Fruit fly (Drosophila melanogaster): ENCODE measurements around the gene ssp2.

The ssp2 gene

dm6 chr3L:13939151-13939499 is 25.9 kb upstream of the ssp2 start, which contains the start of gene CG32137 (continued):
- no peak for TF ChIP-seq Mrtf (GFP tag; IDR thresholded peaks at IDR 0.05)
- 0 out of 2 replicates have a peak, but pooled peaks have one; percentile 18 for TF ChIP-seq CG5953 (GFP tag; IDR thresholded peaks at IDR 0.05)
- TF ChIP-seq Dip3 (GFP tag; optimal IDR thresholded peaks at IDR 0.05), result no peak
- no peak for TF ChIP-seq CG6272 (GFP tag; IDR thresholded peaks at IDR 0.05)
- no peak for TF ChIP-seq Dek (tag; optimal IDR thresholded peaks at IDR 0.05)
- TF ChIP-seq CG8290 (GFP tag; optimal IDR thresholded peaks at IDR 0.05), result no peak
- peak in 1 of 2 experiments; percentile 43 for TF ChIP-seq CG8290 (tag; optimal IDR thresholded peaks at IDR 0.05)
- peak; percentile 81; the same call in 1 of the 2 replicates for TF ChIP-seq rib (GFP tag; IDR thresholded peaks at IDR 0.05)
- 0 out of 2 replicates have a peak, but pooled peaks have one; percentile 8 for TF ChIP-seq crol (GFP tag; IDR thresholded peaks at IDR 0.05)
- peak; percentile 70 for TF ChIP-seq Bgb (GFP tag; IDR thresholded peaks at IDR 0.05; ENCODE audit: partially characterized antibody)
- peak; percentile 23 for TF ChIP-seq CG12769 (tag; optimal IDR thresholded peaks at IDR 0.05)
- TF ChIP-seq CG13287 (GFP tag; IDR thresholded peaks at IDR 0.05; ENCODE audit: partially characterized antibody), result peak; percentile 67
- TF ChIP-seq Deaf1 (tag; optimal IDR thresholded peaks at IDR 0.05), result peak; percentile 99
- TF ChIP-seq CG34224 (GFP tag; IDR thresholded peaks at IDR 0.05; ENCODE audit: partially characterized antibody), result peak; percentile 42; the same call in 1 of the 3 replicates
- no peak for TF ChIP-seq hb (GFP tag; IDR thresholded peaks at IDR 0.05; ENCODE audit: partially characterized antibody)
- peak; percentile 68; the same call in 2 of the 3 replicates for TF ChIP-seq zen2 (GFP tag; IDR thresholded peaks at IDR 0.05; ENCODE audit: partially characterized antibody)
- TF ChIP-seq CG11247 (GFP tag; IDR thresholded peaks at IDR 0.05), result no peak
- TF ChIP-seq hkb (optimal IDR thresholded peaks at IDR 0.05), result no peak
- no peak for TF ChIP-seq hkb (GFP tag; IDR thresholded peaks at IDR 0.05)
- TF ChIP-seq Vsx1 (GFP tag; optimal IDR thresholded peaks at IDR 0.05), result no peak
- no peak for TF ChIP-seq Hand (GFP tag; optimal IDR thresholded peaks at IDR 0.05)
- 0 out of 2 replicates have a peak, but pooled peaks have one; percentile 1 for TF ChIP-seq gsb (GFP tag; IDR thresholded peaks at IDR 0.05)
- TF ChIP-seq sna (GFP tag; IDR thresholded peaks at IDR 0.05; ENCODE audit: partially characterized antibody), result peak; percentile 22; the same call in 1 of the 2 replicates
- no peak for TF ChIP-seq emc (GFP tag; optimal IDR thresholded peaks at IDR 0.05)
- no peak for TF ChIP-seq CG1832 (GFP tag; optimal IDR thresholded peaks at IDR 0.05)
- TF ChIP-seq CG6791 (GFP tag; IDR thresholded peaks at IDR 0.05; ENCODE audit: partially characterized antibody), result 0 out of 3 replicates have a peak, but pooled peaks have one; percentile 47
- peak; percentile 43 for TF ChIP-seq kay (GFP tag; optimal IDR thresholded peaks at IDR 0.05)
- 0 out of 2 replicates have a peak, but pooled peaks have one; percentile 4 for TF ChIP-seq E2f2 (GFP tag; IDR thresholded peaks at IDR 0.05)
- peak; percentile 79 for TF ChIP-seq Adf1 (GFP tag; IDR thresholded peaks at IDR 0.05)
- peak; percentile 31; the same call in 1 of the 2 replicates for TF ChIP-seq inv (GFP tag; IDR thresholded peaks at IDR 0.05; ENCODE audit: partially characterized antibody)
- TF ChIP-seq usp (GFP tag; optimal IDR thresholded peaks at IDR 0.05), result no peak
- no peak for TF ChIP-seq sisA (GFP tag; IDR thresholded peaks at IDR 0.05)
- peak; percentile 12 for TF ChIP-seq ftz-f1 (GFP tag; optimal IDR thresholded peaks at IDR 0.05)
- peak; percentile 42; the same call in 1 of the 2 replicates for TF ChIP-seq ato (GFP tag; IDR thresholded peaks at IDR 0.05; ENCODE audit: partially characterized antibody)
- no peak for TF ChIP-seq CG10462 (GFP tag; optimal IDR thresholded peaks at IDR 0.05)
- TF ChIP-seq CG8478 (optimal IDR thresholded peaks at IDR 0.05), result no peak
- peak; percentile 99 for TF ChIP-seq Meics (GFP tag; optimal IDR thresholded peaks at IDR 0.05)
- peak; percentile 36; the same call in 1 of the 3 replicates for TF ChIP-seq HLH4C (GFP tag; IDR thresholded peaks at IDR 0.05; ENCODE audit: partially characterized antibody)
- TF ChIP-seq ci (GFP tag; IDR thresholded peaks at IDR 0.05), result peak; percentile 39; the same call in 2 of the 3 replicates
- peak; percentile 31 for TF ChIP-seq abd-A (tag; optimal IDR thresholded peaks at IDR 0.05)
- TF ChIP-seq grn (GFP tag; optimal IDR thresholded peaks at IDR 0.05), result no peak
- TF ChIP-seq zfh2 (GFP tag; optimal IDR thresholded peaks at IDR 0.05), result no peak
- TF ChIP-seq CG17568 (GFP tag; optimal IDR thresholded peaks at IDR 0.05), result no peak
- TF ChIP-seq CG16813 (GFP tag; IDR thresholded peaks at IDR 0.05; ENCODE audit: partially characterized antibody), result 0 out of 3 replicates have a peak, but pooled peaks have one; percentile 34
- 0 out of 2 replicates have a peak, but pooled peaks have one; percentile 26 for TF ChIP-seq hbn (GFP tag; IDR thresholded peaks at IDR 0.05; ENCODE audit: partially characterized antibody)
- peak; percentile 97 for TF ChIP-seq Jarid2 (GFP tag; optimal IDR thresholded peaks at IDR 0.05)
- peak; percentile 36; the same call in 1 of the 2 replicates for TF ChIP-seq chm (GFP tag; IDR thresholded peaks at IDR 0.05)
- TF ChIP-seq Scr (GFP tag; IDR thresholded peaks at IDR 0.05; ENCODE audit: partially characterized antibody), result peak; percentile 34
